Worm (Caenorhabditis elegans) whole organism, L1 larva: ENCODE data around the gene lgc-13.

Experiments
- C34B4.2 ChIP-seq: sonication (generic microtip); optimal IDR thresholded peaks from 2 replicates; lab custom pipeline; 2017; ENCODE audit warnings: mild to moderate bottlenecking, missing genetic modification characterization, missing compliant biosample characterization
- blmp-1 ChIP-seq: fragments of 150-350 bp; optimal IDR thresholded peaks from 2 replicates; lab custom pipeline; 2014; ENCODE audit warnings: missing biosample characterization, missing genetic modification characterization
- ceh-8 ChIP-seq: fragments of 200-800 bp; sonication (Bioruptor generic); optimal IDR thresholded peaks from 2 replicates; lab custom pipeline; 2018; ENCODE audit warnings: mild to moderate bottlenecking, missing genetic modification characterization, moderate library complexity, missing compliant biosample characterization
- ceh-82 ChIP-seq, 3 experiments: fragments of 150-350 bp in 1 of 3; sonication (generic microtip) in 2 of 3; optimal IDR thresholded peaks; 2 replicates each; lab custom pipeline; 2014 to 2017; ENCODE audit warnings: missing biosample characterization in 3 of 3, missing genetic modification characterization in 3 of 3
- ceh-90 ChIP-seq: sonication (generic microtip); optimal IDR thresholded peaks from 2 replicates; lab custom pipeline; 2016; ENCODE audit warnings: missing genetic modification characterization, missing compliant biosample characterization
- ces-1 ChIP-seq: fragments of 150-350 bp; optimal IDR thresholded peaks from 2 replicates; lab custom pipeline; 2014; ENCODE audit warnings: missing biosample characterization, missing genetic modification reagents, missing genetic modification characterization
- dpl-1 ChIP-seq, 3 experiments: fragments of 150-350 bp in 2 of 3; sonication (generic microtip) in 1 of 3; optimal IDR thresholded peaks; 2 replicates each; lab custom pipeline; 2014 to 2017; ENCODE audit warnings: missing biosample characterization in 3 of 3, missing genetic modification characterization in 3 of 3, missing genetic modification reagents in 3 of 3
- dsc-1 ChIP-seq: sonication (generic microtip); optimal IDR thresholded peaks from 2 replicates; lab custom pipeline; 2016; ENCODE audit warnings: mild to moderate bottlenecking, missing genetic modification characterization, missing compliant biosample characterization
- efl-3 ChIP-seq: fragments of 200-800 bp; sonication (Bioruptor generic); optimal IDR thresholded peaks from 2 replicates; lab custom pipeline; 2018; ENCODE audit warnings: mild to moderate bottlenecking, missing genetic modification characterization, missing compliant biosample characterization
- egl-13 ChIP-seq: sonication (generic microtip); optimal IDR thresholded peaks from 2 replicates; lab custom pipeline; 2016; ENCODE audit warnings: missing genotype, missing genetic modification reagents, missing genetic modification characterization, missing compliant biosample characterization
- egl-27 ChIP-seq, 2 experiments: fragments of 150-350 bp in 1 of 2; sonication (generic microtip); optimal IDR thresholded peaks; 3 replicates each; lab custom pipeline; 2017 to 2018; ENCODE audit warnings: missing biosample characterization in 2 of 2, missing genetic modification characterization in 2 of 2, missing genetic modification reagents in 2 of 2
- elt-3 ChIP-seq, 6 experiments: fragments of 150-350 bp in 1 of 6; sonication (generic microtip); optimal IDR thresholded peaks; 2 replicates each; lab custom pipeline; 2017 to 2018; ENCODE audit warnings: missing biosample characterization in 6 of 6, missing genetic modification characterization in 6 of 6, inconsistent platforms in 1 of 6
- ets-5 ChIP-seq: fragments of 200-800 bp; sonication (Bioruptor generic); IDR thresholded peaks from 2 replicates; pipeline ENCODE4 v1.3.6; 2022; ENCODE audit warnings: missing genetic modification characterization, missing compliant biosample characterization
- fkh-10 ChIP-seq: sonication (generic microtip); optimal IDR thresholded peaks from 2 replicates; lab custom pipeline; 2017; ENCODE audit warnings: missing biosample characterization, missing genetic modification reagents, missing genetic modification characterization
- fkh-4 ChIP-seq: sonication (generic microtip); optimal IDR thresholded peaks from 2 replicates; lab custom pipeline; 2016; ENCODE audit warnings: missing compliant biosample characterization, missing genetic modification characterization, borderline replicate concordance
- fos-1 ChIP-seq: fragments of 150-350 bp; optimal IDR thresholded peaks from 2 replicates; lab custom pipeline; 2014; ENCODE audit warnings: missing biosample characterization, missing genetic modification characterization
- grh-1 ChIP-seq: fragments of 200-800 bp; sonication (Bioruptor generic); IDR thresholded peaks from 2 replicates; pipeline ENCODE4 v1.3.6; 2022; ENCODE audit warnings: missing genetic modification reagents, missing genetic modification characterization, missing compliant biosample characterization
- hlh-17 ChIP-seq: fragments of 200-800 bp; sonication (Bioruptor generic); optimal IDR thresholded peaks from 2 replicates; lab custom pipeline; 2018; ENCODE audit warnings: missing genetic modification characterization, mild to moderate bottlenecking, missing compliant biosample characterization, moderate library complexity, borderline replicate concordance
- hpl-2 ChIP-seq: fragments of 150-350 bp; optimal IDR thresholded peaks from 2 replicates; lab custom pipeline; 2014; ENCODE audit warnings: missing biosample characterization, missing genetic modification reagents, missing genetic modification characterization
- irx-1 ChIP-seq: sonication (generic microtip); optimal IDR thresholded peaks from 2 replicates; lab custom pipeline; 2016; ENCODE audit warnings: missing genetic modification characterization, missing compliant biosample characterization
- isw-1 ChIP-seq: fragments of 200-800 bp; sonication (Bioruptor generic); IDR thresholded peaks from 2 replicates; pipeline ENCODE4 v1.3.6; 2022; ENCODE audit warnings: missing genetic modification characterization, missing compliant biosample characterization
- jun-1 ChIP-seq: fragments of 150-350 bp; optimal IDR thresholded peaks from 2 replicates; lab custom pipeline; 2014; ENCODE audit warnings: missing biosample characterization, missing genetic modification reagents, missing genetic modification characterization
- lin-13 ChIP-seq: fragments of 150-350 bp; optimal IDR thresholded peaks from 2 replicates; lab custom pipeline; 2014; ENCODE audit warnings: missing biosample characterization, missing genetic modification reagents, missing genetic modification characterization
- lin-35 ChIP-seq, 2 experiments: fragments of 150-350 bp; optimal IDR thresholded peaks; 2 replicates each; lab custom pipeline; 2014; ENCODE audit warnings: missing biosample characterization in 2 of 2, missing genetic modification characterization in 2 of 2, missing genetic modification reagents in 2 of 2
- lsy-2 ChIP-seq, 2 experiments: fragments of 150-350 bp; optimal IDR thresholded peaks; 2 replicates each; lab custom pipeline; 2014; ENCODE audit warnings: missing biosample characterization in 2 of 2, missing genetic modification characterization in 2 of 2
- mab-9 ChIP-seq: fragments of 200-800 bp; sonication (Bioruptor generic); IDR thresholded peaks from 2 replicates; pipeline ENCODE4 v1.3.6; 2022; ENCODE audit warnings: missing genetic modification reagents, missing genetic modification characterization, missing compliant biosample characterization
- mdl-1 ChIP-seq, 2 experiments: fragments of 150-350 bp; optimal IDR thresholded peaks; 2 replicates each; lab custom pipeline; 2014 to 2017; ENCODE audit warnings: missing biosample characterization in 2 of 2, missing genetic modification characterization in 2 of 2, inconsistent platforms in 1 of 2
- mep-1 ChIP-seq: fragments of 150-350 bp; optimal IDR thresholded peaks from 2 replicates; lab custom pipeline; 2014; ENCODE audit warnings: missing biosample characterization, missing genetic modification characterization
- nhr-12 ChIP-seq: sonication (generic microtip); optimal IDR thresholded peaks from 2 replicates; lab custom pipeline; 2017; ENCODE audit warnings: missing biosample characterization, missing genetic modification characterization
- nhr-19 ChIP-seq: fragments of 200-800 bp; sonication (Bioruptor generic); conservative IDR thresholded peaks from 2 replicates; pipeline ENCODE4 v1.3.6; 2022; ENCODE audit warnings: missing genetic modification characterization, missing compliant biosample characterization
- nhr-237 ChIP-seq: fragments of 150-350 bp; optimal IDR thresholded peaks from 2 replicates; lab custom pipeline; 2014; ENCODE audit warnings: missing biosample characterization, missing genetic modification characterization
- nhr-47 ChIP-seq: sonication (generic microtip); optimal IDR thresholded peaks from 2 replicates; lab custom pipeline; 2016; ENCODE audit warnings: mild to moderate bottlenecking, missing genetic modification characterization, moderate library complexity, missing compliant biosample characterization
- nhr-71 ChIP-seq: sonication (generic microtip); optimal IDR thresholded peaks from 2 replicates; lab custom pipeline; 2016; ENCODE audit warnings: mild to moderate bottlenecking, missing genetic modification characterization, moderate library complexity, missing compliant biosample characterization
- nhr-77 ChIP-seq: fragments of 150-350 bp; optimal IDR thresholded peaks from 2 replicates; lab custom pipeline; 2014; ENCODE audit warnings: missing biosample characterization, missing genetic modification characterization
- nhr-84 ChIP-seq: sonication (generic microtip); optimal IDR thresholded peaks from 2 replicates; lab custom pipeline; 2017; ENCODE audit warnings: missing biosample characterization, missing genetic modification characterization
- nhr-90 ChIP-seq: sonication (generic microtip); optimal IDR thresholded peaks from 2 replicates; lab custom pipeline; 2016; ENCODE audit warnings: mild to moderate bottlenecking, missing genetic modification characterization, missing compliant biosample characterization; ENCODE audit not compliant: poor library complexity
- pag-3 ChIP-seq: sonication (generic microtip); optimal IDR thresholded peaks from 2 replicates; lab custom pipeline; 2017; ENCODE audit warnings: missing genetic modification characterization, mild to moderate bottlenecking, missing compliant biosample characterization, antibody characterized with exemption, borderline replicate concordance; ENCODE audit not compliant: insufficient read depth
- pax-3 ChIP-seq: fragments of 200-800 bp; sonication (Bioruptor generic); optimal IDR thresholded peaks from 2 replicates; lab custom pipeline; 2018; ENCODE audit warnings: mild to moderate bottlenecking, missing genetic modification characterization, moderate library complexity, missing compliant biosample characterization
- rnt-1 ChIP-seq: sonication (generic microtip); optimal IDR thresholded peaks from 2 replicates; lab custom pipeline; 2016; ENCODE audit warnings: mild to moderate bottlenecking, missing genetic modification characterization, moderate library complexity, missing compliant biosample characterization
- skn-1 ChIP-seq: fragments of 150-350 bp; optimal IDR thresholded peaks from 2 replicates; lab custom pipeline; 2014; ENCODE audit warnings: missing biosample characterization, missing genetic modification characterization
- snpc-4 ChIP-seq: fragments of 150-350 bp; optimal IDR thresholded peaks from 2 replicates; lab custom pipeline; 2014; ENCODE audit warnings: missing biosample characterization, missing genetic modification characterization
- snu-23 ChIP-seq: sonication (generic microtip); optimal IDR thresholded peaks from 2 replicates; lab custom pipeline; 2016; ENCODE audit warnings: missing genetic modification characterization, missing compliant biosample characterization
- sptf-1 ChIP-seq: fragments of 150-350 bp; optimal IDR thresholded peaks from 2 replicates; lab custom pipeline; 2014; ENCODE audit warnings: missing biosample characterization, missing genetic modification characterization
- sup-37 ChIP-seq: fragments of 200-800 bp; sonication (Bioruptor generic); optimal IDR thresholded peaks from 2 replicates; lab custom pipeline; 2018; ENCODE audit warnings: mild to moderate bottlenecking, missing genetic modification characterization, missing compliant biosample characterization
- tlp-1 ChIP-seq: fragments of 150-350 bp; optimal IDR thresholded peaks from 2 replicates; lab custom pipeline; 2014; ENCODE audit warnings: missing biosample characterization, missing genetic modification characterization
- unc-30 ChIP-seq: sonication (generic microtip); optimal IDR thresholded peaks from 2 replicates; lab custom pipeline; 2017; ENCODE audit warnings: missing biosample characterization, missing genetic modification characterization
- unc-98 ChIP-seq: fragments of 200-800 bp; sonication (Bioruptor generic); IDR thresholded peaks from 2 replicates; pipeline ENCODE4 v1.3.6; 2022; ENCODE audit warnings: missing genetic modification characterization, missing compliant biosample characterization
- xbp-1 ChIP-seq: sonication (generic microtip); optimal IDR thresholded peaks from 2 replicates; lab custom pipeline; 2016; ENCODE audit warnings: missing genetic modification characterization, missing compliant biosample characterization
- zag-1 ChIP-seq: fragments of 150-350 bp; optimal IDR thresholded peaks from 2 replicates; lab custom pipeline; 2014; ENCODE audit warnings: missing biosample characterization, missing genetic modification characterization
- zip-4 ChIP-seq: fragments of 200-800 bp; sonication (Bioruptor generic); optimal IDR thresholded peaks from 2 replicates; lab custom pipeline; 2018; ENCODE audit warnings: mild to moderate bottlenecking, missing genetic modification characterization, moderate library complexity, missing compliant biosample characterization
- ztf-11 ChIP-seq, 2 experiments: sonication (generic microtip); optimal IDR thresholded peaks; 2 replicates each; lab custom pipeline; 2016 to 2017; ENCODE audit warnings: missing genetic modification characterization in 2 of 2, missing biosample characterization in 1 of 2, missing compliant biosample characterization in 1 of 2
- ztf-4 ChIP-seq: fragments of 150-350 bp; optimal IDR thresholded peaks from 2 replicates; lab custom pipeline; 2014; ENCODE audit warnings: missing biosample characterization, missing genetic modification characterization

The lgc-13 gene

ce11 chrX:12106004-12106403, 3.0 kb upstream of the lgc-13 start:
- TF ChIP-seq egl-27 (tag; optimal IDR thresholded peaks at IDR 0.05; lab: Kevin White, UChicago) (no peak), nhr-84 (tag; lab: Kevin White, UChicago) (no peak), sptf-1 (tag; lab: Kevin White, UChicago) (no peak), dsc-1 (tag; lab: Kevin White, UChicago) (peak; percentile 95), lsy-2 (tag; optimal IDR thresholded peaks at IDR 0.05; lab: Kevin White, UChicago) (peak; percentile 66 to 74), ces-1 (GFP tag; lab: Kevin White, UChicago) (peak; percentile 19), ceh-8 (GFP tag; lab: Kevin White, UChicago) (peak; percentile 79), grh-1 (GFP tag; lab: Robert Waterston, UW) (peak; percentile 37; the same call in 1 of the 2 replicates), sup-37 (GFP tag; lab: Kevin White, UChicago) (peak; percentile 13), rnt-1 (tag; lab: Kevin White, UChicago) (peak; percentile 84), ceh-82 (tag; optimal IDR thresholded peaks at IDR 0.05; lab: Kevin White, UChicago) (peak; percentile 74 to 80 (median 78)), snu-23 (GFP tag; lab: Kevin White, UChicago) (peak; percentile 90), unc-98 (GFP tag; lab: Robert Waterston, UW) (no peak), lin-13 (peak; percentile 19), ceh-90 (tag; lab: Kevin White, UChicago) (no peak), blmp-1 (no peak), pax-3 (tag; lab: Kevin White, UChicago) (peak; percentile 34), ztf-4 (tag; lab: Kevin White, UChicago) (peak; percentile 33), elt-3 (tag; optimal IDR thresholded peaks at IDR 0.05; lab: Kevin White, UChicago) (peak in 2 of 6 experiments; percentile 19 to 52), fkh-4 (tag; lab: Kevin White, UChicago) (no peak), hpl-2 (no peak), hlh-17 (GFP tag; lab: Kevin White, UChicago) (no peak), nhr-71 (peak; percentile 86), snpc-4 (tag; lab: Kevin White, UChicago) (no peak), isw-1 (peak; percentile 33), egl-13 (tag; lab: Kevin White, UChicago) (peak; percentile 83), xbp-1 (tag; lab: Kevin White, UChicago) (peak; percentile 70), efl-3 (GFP tag; lab: Kevin White, UChicago) (peak; percentile 34), nhr-12 (tag; lab: Kevin White, UChicago) (no peak), nhr-90 (peak; percentile 83), nhr-19 (GFP tag; lab: Robert Waterston, UW) (peak; percentile 86), ztf-11 (tag; optimal IDR thresholded peaks at IDR 0.05; lab: Kevin White, UChicago) (peak in 1 of 2 experiments; percentile 79), tlp-1 (tag; lab: Kevin White, UChicago) (no peak), ets-5 (no peak), lin-35 (GFP tag; optimal IDR thresholded peaks at IDR 0.05; lab: Kevin White, UChicago) (peak in 1 of 2 experiments; percentile 42), unc-30 (tag; lab: Kevin White, UChicago) (no peak), jun-1 (tag; lab: Kevin White, UChicago) (peak; percentile 75), pag-3 (no peak), fkh-10 (GFP tag; lab: Kevin White, UChicago) (peak; percentile 85), nhr-77 (peak; percentile 58), fos-1 (tag; lab: Kevin White, UChicago) (peak; percentile 52), mep-1 (tag; lab: Kevin White, UChicago) (peak; percentile 65), skn-1 (tag; lab: Kevin White, UChicago) (no peak), mdl-1 (tag; optimal IDR thresholded peaks at IDR 0.05; lab: Kevin White, UChicago) (peak in 1 of 2 experiments; percentile 59), dpl-1 (GFP tag; optimal IDR thresholded peaks at IDR 0.05; lab: Kevin White, UChicago) (peak in 2 of 3 experiments; percentile 4 to 13), zag-1 (no peak), zip-4 (peak; percentile 35), mab-9 (GFP tag; lab: Robert Waterston, UW) (peak; percentile 52), nhr-47 (tag; lab: Kevin White, UChicago) (peak; percentile 88), C34B4.2 (tag; lab: Kevin White, UChicago) (no peak), irx-1 (tag; lab: Kevin White, UChicago) (peak; percentile 74), nhr-237 (tag; lab: Kevin White, UChicago) (no peak)
